Fruit fly (Drosophila melanogaster) whole organism, wandering third instar larva: ENCODE data around the gene CG3036.

Source experiments
- Dif ChIP-seq: fragments of 200-275, 200-300 bp; sonication (Bioruptor generic); optimal IDR thresholded peaks from 2 replicates; lab custom pipeline; 2018; ENCODE audit warnings: missing biosample characterization, missing genetic modification characterization; ENCODE audit not compliant: partially characterized antibody
- Hr78 ChIP-seq: fragments of >200 bp; optimal IDR thresholded peaks from 2 replicates; lab custom pipeline; 2017; ENCODE audit warnings: missing biosample characterization, missing genetic modification characterization
- N ChIP-seq: fragments of >200 bp; optimal IDR thresholded peaks from 2 replicates; lab custom pipeline; 2018; ENCODE audit warnings: missing biosample characterization, missing external identifiers, missing genetic modification characterization
- Rel ChIP-seq, 2 experiments: fragments of 200-800 bp; sonication (Bioruptor generic) in 1 of 2; optimal IDR thresholded peaks; 2 replicates in 1 of 2; 3 replicates in 1 of 2; lab custom pipeline; 2016 to 2019; ENCODE audit warnings: mild to moderate bottlenecking in 2 of 2, missing biosample characterization in 2 of 2, missing genetic modification characterization in 2 of 2, moderate library complexity in 1 of 2
- dmrt93B ChIP-seq: fragments of 200-800 bp; sonication (Bioruptor generic); optimal IDR thresholded peaks from 2 replicates; lab custom pipeline; 2018; ENCODE audit warnings: missing biosample characterization, mild to moderate bottlenecking, missing genetic modification characterization
- lola ChIP-seq: fragments of >200 bp; optimal IDR thresholded peaks from 2 replicates; lab custom pipeline; 2017; ENCODE audit warnings: missing biosample characterization, missing genetic modification characterization
- pan ChIP-seq: fragments of >200 bp; optimal IDR thresholded peaks from 2 replicates; lab custom pipeline; 2017
- psq ChIP-seq: fragments of 200-800 bp; sonication (Bioruptor generic); optimal IDR thresholded peaks from 3 replicates; lab custom pipeline; 2017; ENCODE audit warnings: missing biosample characterization, mild to moderate bottlenecking, missing genetic modification characterization, moderate library complexity

DNA sequence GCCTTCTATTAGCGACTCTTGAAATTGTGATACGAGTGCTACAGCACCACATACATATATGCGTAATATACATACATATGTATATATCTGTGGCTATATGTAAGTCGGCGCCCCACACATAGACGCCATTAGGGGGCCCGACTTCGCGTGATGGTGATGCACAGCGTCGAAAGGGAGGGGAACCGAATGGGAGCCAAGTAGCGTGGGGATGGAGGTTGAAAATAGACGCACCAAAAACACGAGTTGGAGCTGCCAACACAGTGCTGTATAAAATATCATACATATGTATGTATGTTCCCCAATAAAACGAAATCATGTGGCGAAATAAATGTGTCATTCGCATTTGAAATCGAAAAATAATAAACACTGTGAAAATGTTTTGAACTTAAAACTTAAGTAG, 5.3 kb upstream of the CG3036 start:
- no peak for TF ChIP-seq Hr78 (GFP tag; lab: Kevin White, UChicago)
- no peak for TF ChIP-seq lola (GFP tag; lab: Kevin White, UChicago)
- no peak for TF ChIP-seq Rel (GFP tag; optimal IDR thresholded peaks at IDR 0.05; lab: Kevin White, UChicago)
- TF ChIP-seq Rel (tag; optimal IDR thresholded peaks at IDR 0.05; lab: Kevin White, UChicago), result no peak
- TF ChIP-seq dmrt93B, result no peak
- TF ChIP-seq psq (GFP tag; lab: Kevin White, UChicago), result no peak
- TF ChIP-seq Dif (GFP tag; lab: Kevin White, UChicago), result no peak
- TF ChIP-seq N (GFP tag; lab: Kevin White, UChicago), result no peak
- TF ChIP-seq pan (lab: Kevin White, UChicago), result no peak
